Fruit fly (Drosophila melanogaster) whole organism, adult: Measurements from ENCODE around the gene Npc2h.

Experiments used
- CG11617 ChIP-seq: fragments of 200-800 bp; sonication (Bioruptor generic); optimal IDR thresholded peaks from 2 replicates; lab custom pipeline; 2017; ENCODE audit warnings: mild to moderate bottlenecking, missing biosample characterization, missing genetic modification reagents, missing genetic modification characterization
- CG14711 ChIP-seq: fragments of 200-800 bp; sonication (Bioruptor generic); optimal IDR thresholded peaks from 2 replicates; lab custom pipeline; 2018; ENCODE audit warnings: missing biosample characterization, mild to moderate bottlenecking, missing genetic modification characterization, moderate library complexity
- CG33017 ChIP-seq: fragments of 200-800 bp; sonication (Bioruptor generic); optimal IDR thresholded peaks from 2 replicates; lab custom pipeline; 2018; ENCODE audit warnings: missing biosample characterization, mild to moderate bottlenecking, missing genetic modification characterization, moderate library complexity
- CG7045 ChIP-seq: fragments of 200-800 bp; sonication (Bioruptor generic); optimal IDR thresholded peaks from 2 replicates; lab custom pipeline; 2017; ENCODE audit warnings: missing biosample characterization, mild to moderate bottlenecking, missing genetic modification characterization
- CG7101 ChIP-seq: fragments of 200-800 bp; sonication (Bioruptor generic); optimal IDR thresholded peaks from 2 replicates; lab custom pipeline; 2018; ENCODE audit warnings: missing biosample characterization, mild to moderate bottlenecking, missing genetic modification characterization, moderate library complexity
- Crg-1 ChIP-seq: fragments of 200-800 bp; sonication (Bioruptor generic); optimal IDR thresholded peaks from 2 replicates; lab custom pipeline; 2016; ENCODE audit warnings: missing biosample characterization, missing genetic modification characterization
- Hr96 ChIP-seq: fragments of 200-800 bp; sonication (Bioruptor generic); optimal IDR thresholded peaks from 2 replicates; lab custom pipeline; 2016; ENCODE audit warnings: missing biosample characterization, missing genetic modification characterization
- bab1 ChIP-seq: fragments of 200-800 bp; sonication (Bioruptor generic); optimal IDR thresholded peaks from 3 replicates; lab custom pipeline; 2019; ENCODE audit warnings: missing biosample characterization, mild to moderate bottlenecking, missing genetic modification characterization, moderate library complexity
- cic ChIP-seq: fragments of 200-800 bp; sonication (Bioruptor generic); optimal IDR thresholded peaks from 2 replicates; lab custom pipeline; 2017; ENCODE audit warnings: missing biosample characterization, mild to moderate bottlenecking, missing genetic modification characterization, moderate library complexity
- kay ChIP-seq: fragments of 200-800 bp; sonication (Bioruptor generic); peaks from one replicate; lab custom pipeline; 2016; ENCODE audit warnings: missing biosample characterization, missing genetic modification characterization, borderline replicate concordance
- toe ChIP-seq: fragments of 200-800 bp; sonication (Bioruptor generic); optimal IDR thresholded peaks from 2 replicates; lab custom pipeline; 2016; ENCODE audit warnings: missing biosample characterization, missing genetic modification characterization

dm6 chr3R:30794564-30795313 is 48.6 kb upstream of the Npc2h start:
- TF ChIP-seq CG7101 = no peak
- TF ChIP-seq toe (GFP tag; lab: Kevin White, UChicago) = no peak
- no peak for TF ChIP-seq kay (GFP tag; lab: Kevin White, UChicago)
- TF ChIP-seq CG7045 (GFP tag; lab: Kevin White, UChicago) = no peak
- TF ChIP-seq bab1 (GFP tag; lab: Kevin White, UChicago) = no peak
- TF ChIP-seq CG33017 (tag; lab: Kevin White, UChicago) = no peak
- TF ChIP-seq CG14711 (tag; lab: Kevin White, UChicago) = no peak
- no peak for TF ChIP-seq Hr96
- no peak for TF ChIP-seq cic (GFP tag; lab: Kevin White, UChicago)
- TF ChIP-seq CG11617 (GFP tag; lab: Kevin White, UChicago) = no peak
- no peak for TF ChIP-seq Crg-1 (GFP tag; lab: Kevin White, UChicago)
